Worm (Caenorhabditis elegans): ENCODE data around the gene ttm-1.

ttm-1 gene

ce11 chrIII:12904987-12905541 lies 61.7 kb downstream of the ttm-1 start, which contains the start of gene cox-5A:
TSS of gene cox-5A (plus strand) at chrIII:12905491.
- TF ChIP-seq dao-5 (tag; optimal IDR thresholded peaks at IDR 0.05) = no peak
- peak; percentile 98 for TF ChIP-seq him-1 (tag; optimal IDR thresholded peaks at IDR 0.05)
- TF ChIP-seq W03F9.2 (tag; optimal IDR thresholded peaks at IDR 0.05) = peak; percentile 99

DNA sequence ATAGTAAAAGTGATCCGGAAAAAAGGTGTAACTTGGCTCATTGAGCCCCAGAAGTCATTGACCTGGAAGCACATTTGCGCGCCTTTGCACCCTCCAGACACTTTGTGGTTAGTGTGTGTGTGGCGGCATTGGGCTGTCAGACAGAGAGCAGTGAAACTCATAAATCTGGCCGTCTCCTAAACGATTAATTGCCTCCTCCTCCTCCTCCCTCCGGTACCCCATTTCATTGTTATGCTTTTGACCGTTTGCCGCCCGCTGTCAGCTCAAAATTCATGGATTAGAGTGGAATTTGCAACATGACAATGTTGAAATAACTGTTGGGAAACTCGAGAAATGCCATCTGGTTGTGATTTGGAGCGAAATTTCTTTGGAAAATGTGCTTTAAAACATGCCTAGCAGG lies 62.7 kb downstream of the ttm-1 start:
- TF ChIP-seq dao-5 (tag; optimal IDR thresholded peaks at IDR 0.05) = no peak
- no peak for TF ChIP-seq W03F9.2 (tag; optimal IDR thresholded peaks at IDR 0.05)
- TF ChIP-seq him-1 (tag; optimal IDR thresholded peaks at IDR 0.05) = no peak
